Worm (Caenorhabditis elegans): ENCODE data around the gene F09C8.1.

The F09C8.1 gene

ce11 chrX:16155216-16155991 lies 7.9 kb downstream of the F09C8.1 start:
- TF ChIP-seq ceh-16 (tag; optimal IDR thresholded peaks at IDR 0.05) (no peak), nhr-11 (tag; optimal IDR thresholded peaks at IDR 0.05) (no peak), mdl-1 (tag; optimal IDR thresholded peaks at IDR 0.05) (no peak), nfya-1 (tag; optimal IDR thresholded peaks at IDR 0.05; ENCODE audit: insufficient read depth) (peak; percentile 40), lin-39 (tag; optimal IDR thresholded peaks at IDR 0.05) (peak; percentile 18)

ce11 chrX:16153744-16154143 lies 9.6 kb downstream of the F09C8.1 start:
- TF ChIP-seq unc-39 (tag; optimal IDR thresholded peaks at IDR 0.05) (no peak), nfya-1 (tag; optimal IDR thresholded peaks at IDR 0.05; ENCODE audit: insufficient read depth) (no peak), elt-2 (tag; optimal IDR thresholded peaks at IDR 0.05) (peak; percentile 41)

- TF ChIP-seq pha-4 (tag; optimal IDR thresholded peaks at IDR 0.05) (peak; percentile 21), fkh-10 (GFP tag; optimal IDR thresholded peaks at IDR 0.05) (no peak)
Observed at ce11 chrX:16151302-16151701, 12.0 kb downstream of the F09C8.1 start.

ce11 chrX:16150153-16150552 lies 13.2 kb downstream of the F09C8.1 start:
- TF ChIP-seq mml-1 (tag; optimal IDR thresholded peaks at IDR 0.05) (no peak), pqm-1 (tag; optimal IDR thresholded peaks at IDR 0.05) (peak; percentile 51), ztf-4 (tag; optimal IDR thresholded peaks at IDR 0.05) (no peak), ceh-9 (tag; optimal IDR thresholded peaks at IDR 0.05) (no peak), egl-27 (tag; optimal IDR thresholded peaks at IDR 0.05) (no peak), elt-2 (tag; optimal IDR thresholded peaks at IDR 0.05) (peak; percentile 66), ama-1 (optimal IDR thresholded peaks at IDR 0.05) (no peak), daf-12 (tag; optimal IDR thresholded peaks at IDR 0.05) (no peak), aly-2 (tag; optimal IDR thresholded peaks at IDR 0.05) (no peak), lsy-12 (tag; optimal IDR thresholded peaks at IDR 0.05) (peak; percentile 53), ZK546.5 (tag; optimal IDR thresholded peaks at IDR 0.05) (no peak), nhr-11 (tag; optimal IDR thresholded peaks at IDR 0.05) (no peak), nhr-25 (tag; optimal IDR thresholded peaks at IDR 0.05) (peak; percentile 36), snpc-4 (tag; optimal IDR thresholded peaks at IDR 0.05) (no peak), hmg-11 (tag; optimal IDR thresholded peaks at IDR 0.05) (peak; percentile 39), ztf-11 (tag; optimal IDR thresholded peaks at IDR 0.05) (no peak), nhr-23 (tag; optimal IDR thresholded peaks at IDR 0.05) (peak; percentile 25), R02D3.7 (tag; optimal IDR thresholded peaks at IDR 0.05) (no peak), ceh-16 (tag; optimal IDR thresholded peaks at IDR 0.05) (no peak), ceh-28 (tag; optimal IDR thresholded peaks at IDR 0.05) (peak; percentile 12), nhr-43 (tag; optimal IDR thresholded peaks at IDR 0.05; ENCODE audit: poor library complexity, severe bottlenecking) (no peak), pha-4 (tag; optimal IDR thresholded peaks at IDR 0.05) (peak; percentile 88), zag-1 (tag; optimal IDR thresholded peaks at IDR 0.05) (no peak), fkh-10 (GFP tag; optimal IDR thresholded peaks at IDR 0.05) (no peak), lin-39 (tag; optimal IDR thresholded peaks at IDR 0.05) (no peak)

- TF ChIP-seq unc-62 (GFP tag; optimal IDR thresholded peaks at IDR 0.05) (peak; percentile 85), nhr-23 (tag; optimal IDR thresholded peaks at IDR 0.05) (peak; percentile 94), lin-15B (tag; optimal IDR thresholded peaks at IDR 0.05) (peak; percentile 24), mdl-1 (tag; optimal IDR thresholded peaks at IDR 0.05) (peak; percentile 69), lin-39 (tag; optimal IDR thresholded peaks at IDR 0.05) (peak; percentile 93), ceh-28 (tag; optimal IDR thresholded peaks at IDR 0.05) (peak; percentile 76), pha-4 (tag; optimal IDR thresholded peaks at IDR 0.05) (peak; percentile 36), snpc-4 (tag; optimal IDR thresholded peaks at IDR 0.05) (peak; percentile 56), tbx-2 (tag; optimal IDR thresholded peaks at IDR 0.05) (peak; percentile 90), nfya-1 (tag; optimal IDR thresholded peaks at IDR 0.05; ENCODE audit: insufficient read depth) (peak; percentile 93), fkh-2 (tag; optimal IDR thresholded peaks at IDR 0.05) (no peak), R02D3.7 (tag; optimal IDR thresholded peaks at IDR 0.05) (peak; percentile 39), nhr-43 (tag; optimal IDR thresholded peaks at IDR 0.05; ENCODE audit: poor library complexity, severe bottlenecking) (peak; percentile 62), nhr-77 (tag; optimal IDR thresholded peaks at IDR 0.05) (no peak), elt-1 (tag; optimal IDR thresholded peaks at IDR 0.05) (peak; percentile 56), nhr-67 (tag; optimal IDR thresholded peaks at IDR 0.05) (no peak), ceh-9 (tag; optimal IDR thresholded peaks at IDR 0.05) (no peak), nhr-28 (tag; optimal IDR thresholded peaks at IDR 0.05) (no peak), egl-5 (tag; optimal IDR thresholded peaks at IDR 0.05) (peak; percentile 4), pqm-1 (tag; optimal IDR thresholded peaks at IDR 0.05) (no peak), jun-1 (tag; optimal IDR thresholded peaks at IDR 0.05) (peak; percentile 71), fos-1 (tag; optimal IDR thresholded peaks at IDR 0.05) (no peak), daf-12 (tag; optimal IDR thresholded peaks at IDR 0.05) (peak; percentile 7), skn-1 (tag; optimal IDR thresholded peaks at IDR 0.05) (peak; percentile 36), aly-2 (tag; optimal IDR thresholded peaks at IDR 0.05) (no peak), nhr-25 (tag; optimal IDR thresholded peaks at IDR 0.05) (peak; percentile 83), ztf-4 (tag; optimal IDR thresholded peaks at IDR 0.05) (peak; percentile 31), nhr-12 (tag; optimal IDR thresholded peaks at IDR 0.05) (no peak), hmg-11 (tag; optimal IDR thresholded peaks at IDR 0.05) (peak; percentile 85), zag-1 (tag; optimal IDR thresholded peaks at IDR 0.05) (peak; percentile 73), fkh-10 (GFP tag; optimal IDR thresholded peaks at IDR 0.05) (peak; percentile 92)
Observed at ce11 chrX:16147728-16148197, 15.6 kb downstream of the F09C8.1 start.
